Fruit fly (Drosophila melanogaster) whole organism, embryonic: ENCODE measurements around the gene Ykt6.

ENCODE experiments used
- ATbp ChIP-seq: fragments of 200-800 bp; sonication (Bioruptor generic); optimal IDR thresholded peaks from 2 replicates; lab custom pipeline; 2017; ENCODE audit warnings: missing biosample characterization, mild to moderate bottlenecking, missing genetic modification characterization, missing genetic modification reagents
- Atf-2 ChIP-seq: fragments of 200-800 bp; sonication (Bioruptor generic); optimal IDR thresholded peaks from 2 replicates; lab custom pipeline; 2016; ENCODE audit warnings: missing biosample characterization, missing genetic modification characterization
- CG10543 ChIP-seq: fragments of 200-800 bp; sonication (Bioruptor generic); optimal IDR thresholded peaks from 3 replicates; lab custom pipeline; 2017; ENCODE audit warnings: missing biosample characterization, mild to moderate bottlenecking, missing genetic modification characterization, moderate library complexity
- CG10959 ChIP-seq: fragments of 200-800 bp; sonication (Bioruptor generic); IDR thresholded peaks from 2 replicates; pipeline ENCODE4 v1.3.6; 2022; ENCODE audit warnings: missing biosample characterization, missing genetic modification characterization
- CG12236 ChIP-seq: fragments of 200-800 bp; sonication (Bioruptor generic); optimal IDR thresholded peaks from 2 replicates; lab custom pipeline; 2016; ENCODE audit warnings: missing biosample characterization, missing genetic modification characterization
- CG13296 ChIP-seq: fragments of 200-800 bp; sonication (Bioruptor generic); optimal IDR thresholded peaks from 3 replicates; lab custom pipeline; 2018; ENCODE audit warnings: missing biosample characterization, mild to moderate bottlenecking, missing genetic modification characterization
- CG14860 ChIP-seq: fragments of 200-800 bp; sonication (Bioruptor generic); IDR thresholded peaks from 3 replicates; pipeline ENCODE4 v1.3.6; 2022; ENCODE audit warnings: missing biosample characterization, missing genetic modification characterization; ENCODE audit not compliant: partially characterized antibody
- CG15601 ChIP-seq: fragments of 200-800 bp; sonication (Bioruptor generic); optimal IDR thresholded peaks from 3 replicates; lab custom pipeline; 2019; ENCODE audit warnings: missing biosample characterization, mild to moderate bottlenecking, missing genetic modification characterization, moderate library complexity
- CG16815 ChIP-seq: fragments of 200-800 bp; sonication (Bioruptor generic); optimal IDR thresholded peaks from 3 replicates; lab custom pipeline; 2017; ENCODE audit warnings: missing biosample characterization, mild to moderate bottlenecking, missing genetic modification characterization
- CG2120 ChIP-seq: fragments of 200-800 bp; sonication (Bioruptor generic); optimal IDR thresholded peaks from 3 replicates; lab custom pipeline; 2016; ENCODE audit warnings: missing biosample characterization, missing genetic modification characterization
- CG31365 ChIP-seq: fragments of 200-800 bp; sonication (Bioruptor generic); optimal IDR thresholded peaks from 2 replicates; lab custom pipeline; 2018; ENCODE audit warnings: missing biosample characterization, mild to moderate bottlenecking, missing genetic modification characterization
- CG3726 ChIP-seq: fragments of 200-800 bp; sonication (Bioruptor generic); IDR thresholded peaks from 3 replicates; pipeline ENCODE4, ENCODE4 v1.3.6; 2022; ENCODE audit warnings: missing biosample characterization, missing genetic modification characterization
- CG4424 ChIP-seq: fragments of 200-800 bp; sonication (Bioruptor generic); optimal IDR thresholded peaks from 3 replicates; lab custom pipeline; 2016; ENCODE audit warnings: missing biosample characterization, missing genetic modification characterization
- CG4820 ChIP-seq: fragments of 200-800 bp; sonication (Bioruptor generic); optimal IDR thresholded peaks from 3 replicates; lab custom pipeline; 2016; ENCODE audit warnings: missing biosample characterization, missing genetic modification characterization
- CG8290 ChIP-seq, 3 experiments: fragments of 200-800 bp; sonication (Bioruptor generic); optimal IDR thresholded peaks; 2 replicates each; lab custom pipeline; 2016 to 2019; ENCODE audit warnings: missing biosample characterization in 3 of 3, missing genetic modification characterization in 3 of 3, mild to moderate bottlenecking in 2 of 3, moderate library complexity in 1 of 3
- D ChIP-seq, 2 experiments: fragments of 200-800 bp in 1 of 2; fragments of >200 bp in 1 of 2; sonication (Bioruptor generic) in 1 of 2; optimal IDR thresholded peaks; 2 replicates in 1 of 2; 3 replicates in 1 of 2; lab custom pipeline; 2017; ENCODE audit warnings: mild to moderate bottlenecking in 1 of 2, missing biosample characterization in 1 of 2, missing genetic modification characterization in 1 of 2, missing genetic modification reagents in 1 of 2
- Fer1 ChIP-seq: fragments of 200-800 bp; sonication (Bioruptor generic); optimal IDR thresholded peaks from 2 replicates; lab custom pipeline; 2017; ENCODE audit warnings: missing biosample characterization, mild to moderate bottlenecking, missing genetic modification characterization
- HLHmδ ChIP-seq: fragments of 200-800 bp; sonication (Bioruptor generic); optimal IDR thresholded peaks from 2 replicates; lab custom pipeline; 2018; ENCODE audit warnings: missing biosample characterization, mild to moderate bottlenecking, missing genetic modification characterization, moderate library complexity
- Hr78 ChIP-seq, 2 experiments: fragments of 200-800 bp in 1 of 2; fragments of >200 bp in 1 of 2; sonication (Bioruptor generic) in 1 of 2; optimal IDR thresholded peaks; 2 replicates each; lab custom pipeline; 2017 to 2019; ENCODE audit warnings: missing biosample characterization in 2 of 2, missing genetic modification characterization in 2 of 2, mild to moderate bottlenecking in 1 of 2, moderate library complexity in 1 of 2
- Lhr ChIP-seq: fragments of 200-800 bp; sonication (Bioruptor generic); optimal IDR thresholded peaks from 3 replicates; lab custom pipeline; 2017; ENCODE audit warnings: mild to moderate bottlenecking, missing biosample characterization, missing genetic modification reagents, missing genetic modification characterization
- Lim3 ChIP-seq: fragments of 200-800 bp; sonication (Bioruptor generic); IDR thresholded peaks from 2 replicates; pipeline ENCODE4 v1.3.6; 2022; ENCODE audit warnings: missing biosample characterization, missing genetic modification characterization
- Nf-YA ChIP-seq: fragments of 200-800 bp; sonication (Bioruptor generic); IDR thresholded peaks from 2 replicates; pipeline ENCODE4 v1.3.6; 2022; ENCODE audit warnings: missing biosample characterization, missing genetic modification characterization
- Scr ChIP-seq: fragments of 200-800 bp; sonication (Bioruptor generic); IDR thresholded peaks from 2 replicates; pipeline ENCODE4 v1.3.6; 2022; ENCODE audit warnings: missing biosample characterization, missing genetic modification characterization; ENCODE audit not compliant: partially characterized antibody
- Sox100B ChIP-seq: fragments of 200-800 bp; sonication (Bioruptor generic); optimal IDR thresholded peaks from 3 replicates; lab custom pipeline; 2018; ENCODE audit warnings: missing biosample characterization, mild to moderate bottlenecking, missing genetic modification characterization
- Sox102F ChIP-seq: fragments of 200-800 bp; sonication (Bioruptor generic); optimal IDR thresholded peaks from 2 replicates; lab custom pipeline; 2018; ENCODE audit warnings: missing biosample characterization, mild to moderate bottlenecking, missing genetic modification characterization, moderate library complexity
- Sry-δ ChIP-seq: fragments of 200-800 bp; sonication (Bioruptor generic); optimal IDR thresholded peaks from 2 replicates; lab custom pipeline; 2016; ENCODE audit warnings: missing biosample characterization, missing genetic modification characterization
- Vsx1 ChIP-seq: fragments of 200-800 bp; sonication (Bioruptor generic); optimal IDR thresholded peaks from 2 replicates; lab custom pipeline; 2017; ENCODE audit warnings: missing biosample characterization, mild to moderate bottlenecking, missing genetic modification characterization, missing genetic modification reagents
- YL-1 ChIP-seq: fragments of 200-800 bp; sonication (Bioruptor generic); optimal IDR thresholded peaks from 3 replicates; lab custom pipeline; 2017; ENCODE audit warnings: missing biosample characterization, mild to moderate bottlenecking, missing genetic modification characterization
- chif ChIP-seq, 2 experiments: fragments of 200-800 bp; sonication (Bioruptor generic); optimal IDR thresholded peaks; 3 replicates each; lab custom pipeline; 2016; ENCODE audit warnings: missing biosample characterization in 2 of 2, missing genetic modification characterization in 2 of 2
- chm ChIP-seq: fragments of 200-800 bp; sonication (Bioruptor generic); IDR thresholded peaks from 2 replicates; pipeline ENCODE4 v1.3.6; 2022; ENCODE audit warnings: missing biosample characterization, missing genetic modification characterization
- disco-r ChIP-seq: fragments of 200-800 bp; sonication (Bioruptor generic); optimal IDR thresholded peaks from 2 replicates; lab custom pipeline; 2016; ENCODE audit warnings: missing biosample characterization, missing genetic modification characterization
- esg ChIP-seq: fragments of 200-800 bp; sonication (Bioruptor generic); conservative IDR thresholded peaks from 2 replicates; pipeline ENCODE4 v1.3.6; 2022; ENCODE audit warnings: missing biosample characterization, missing genetic modification characterization
- fd102C ChIP-seq: fragments of 200-800 bp; sonication (Bioruptor generic); optimal IDR thresholded peaks from 2 replicates; lab custom pipeline; 2018; ENCODE audit warnings: missing biosample characterization, mild to moderate bottlenecking, missing genetic modification characterization, moderate library complexity
- gfzf ChIP-seq: fragments of 200-800 bp; sonication (Bioruptor generic); optimal IDR thresholded peaks from 2 replicates; lab custom pipeline; 2016; ENCODE audit warnings: missing biosample characterization, mild to moderate bottlenecking, missing genetic modification characterization, moderate library complexity
- gsb-n ChIP-seq: fragments of 200-800 bp; sonication (Bioruptor generic); optimal IDR thresholded peaks from 3 replicates; lab custom pipeline; 2018; ENCODE audit warnings: missing biosample characterization, mild to moderate bottlenecking, missing genetic modification characterization
- inv ChIP-seq: fragments of 200-800 bp; sonication (Bioruptor generic); IDR thresholded peaks from 2 replicates; pipeline ENCODE4 v1.3.6; 2022; ENCODE audit warnings: missing biosample characterization, missing genetic modification characterization; ENCODE audit not compliant: partially characterized antibody
- jing ChIP-seq: fragments of 200-800 bp; sonication (Bioruptor generic); optimal IDR thresholded peaks from 2 replicates; lab custom pipeline; 2018; ENCODE audit warnings: missing biosample characterization, mild to moderate bottlenecking, missing genetic modification characterization
- lmd ChIP-seq: fragments of 200-800 bp; sonication (Bioruptor generic); IDR thresholded peaks from 2 replicates; pipeline ENCODE4 v1.3.6; 2022; ENCODE audit warnings: missing biosample characterization, missing genetic modification characterization
- p53 ChIP-seq: fragments of 200-800 bp; sonication (Bioruptor generic); optimal IDR thresholded peaks from 2 replicates; lab custom pipeline; 2016; ENCODE audit warnings: missing biosample characterization, missing genetic modification characterization
- pnt ChIP-seq: fragments of 200-800 bp; sonication (Bioruptor generic); optimal IDR thresholded peaks from 3 replicates; lab custom pipeline; 2016; ENCODE audit warnings: missing biosample characterization, missing genetic modification characterization
- psq ChIP-seq: fragments of 200-800 bp; sonication (Bioruptor generic); optimal IDR thresholded peaks from 2 replicates; lab custom pipeline; 2017; ENCODE audit warnings: missing biosample characterization, missing genetic modification characterization
- repo ChIP-seq: fragments of 200-800 bp; sonication (Bioruptor generic); optimal IDR thresholded peaks from 2 replicates; lab custom pipeline; 2016; ENCODE audit warnings: missing biosample characterization, missing genetic modification characterization
- run ChIP-seq: fragments of 200-800 bp; sonication (Bioruptor generic); optimal IDR thresholded peaks from 3 replicates; lab custom pipeline; 2018; ENCODE audit warnings: missing biosample characterization, mild to moderate bottlenecking, missing genetic modification characterization
- sens-2 ChIP-seq: fragments of 200-800 bp; sonication (Bioruptor generic); IDR thresholded peaks from 2 replicates; pipeline ENCODE4 v1.3.6; 2022; ENCODE audit warnings: missing biosample characterization, missing genetic modification characterization
- slbo ChIP-seq: fragments of 200-800 bp; sonication (Bioruptor generic); IDR thresholded peaks from 2 replicates; pipeline ENCODE4 v1.3.6; 2022; ENCODE audit warnings: missing biosample characterization, missing genetic modification characterization
- vfl ChIP-seq: fragments of 200-800 bp; sonication (Bioruptor generic); optimal IDR thresholded peaks from 2 replicates; lab custom pipeline; 2016; ENCODE audit warnings: missing biosample characterization, missing genetic modification characterization

The Ykt6 gene

dm6 chrX:7937588-7938481 lies 17.6 kb downstream of the Ykt6 start (continued):
- TF ChIP-seq CG2120 (GFP tag; lab: Kevin White, UChicago) (peak; percentile 55), Scr (GFP tag; lab: Robert Waterston, UW) (no peak), vfl (GFP tag; lab: Kevin White, UChicago) (peak; percentile 44), CG8290 (GFP tag; optimal IDR thresholded peaks at IDR 0.05; lab: Kevin White, UChicago) (peak; percentile 51), CG8290 (tag; optimal IDR thresholded peaks at IDR 0.05; lab: Kevin White, UChicago) (peak in 1 of 2 experiments; percentile 59), p53 (GFP tag; lab: Kevin White, UChicago) (peak; percentile 90), CG13296 (GFP tag; lab: Kevin White, UChicago) (peak; percentile 70), slbo (GFP tag; lab: Robert Waterston, UW) (no peak), Hr78 (GFP tag; optimal IDR thresholded peaks at IDR 0.05; lab: Kevin White, UChicago) (no peak), disco-r (peak; percentile 60), CG3726 (GFP tag; lab: Robert Waterston, UW) (peak; percentile 70; the same call in 1 of the 3 replicates), Sry-δ (GFP tag; lab: Kevin White, UChicago) (peak; percentile 41), esg (GFP tag; lab: Robert Waterston, UW) (peak; percentile 76), Lim3 (GFP tag; lab: Robert Waterston, UW) (peak; percentile 14; the same call in 1 of the 2 replicates), HLHmδ (GFP tag; lab: Kevin White, UChicago) (peak; percentile 3), psq (GFP tag; lab: Kevin White, UChicago) (peak; percentile 35), Vsx1 (peak; percentile 22), CG4820 (GFP tag; lab: Kevin White, UChicago) (peak; percentile 73), inv (GFP tag; lab: Robert Waterston, UW) (no peak), CG14860 (GFP tag; lab: Robert Waterston, UW) (no peak), chm (GFP tag; lab: Robert Waterston, UW) (peak; percentile 54; the same call in 1 of the 2 replicates), ATbp (GFP tag; lab: Kevin White, UChicago) (peak; percentile 88), pnt (GFP tag; lab: Kevin White, UChicago) (peak; percentile 86), YL-1 (GFP tag; lab: Kevin White, UChicago) (peak; percentile 37), fd102C (peak; percentile 24), lmd (GFP tag; lab: Robert Waterston, UW) (peak; percentile 84), D (optimal IDR thresholded peaks at IDR 0.05; lab: Kevin White, UChicago) (no peak), D (GFP tag; optimal IDR thresholded peaks at IDR 0.05; lab: Kevin White, UChicago) (peak; percentile 93), CG12236 (peak; percentile 64), Sox102F (GFP tag; lab: Kevin White, UChicago) (peak; percentile 87), CG10959 (0 out of 2 replicates have a peak, but pooled peaks have one; percentile 32), CG15601 (tag; lab: Kevin White, UChicago) (peak; percentile 57), CG31365 (tag; lab: Kevin White, UChicago) (peak; percentile 2), chif (GFP tag; optimal IDR thresholded peaks at IDR 0.05; lab: Kevin White, UChicago) (peak; percentile 86 to 92), jing (peak; percentile 73), Fer1 (peak; percentile 64), Nf-YA (GFP tag; lab: Robert Waterston, UW) (peak; percentile 20; the same call in 1 of the 2 replicates), gsb-n (tag; lab: Kevin White, UChicago) (peak; percentile 79), Lhr (GFP tag; lab: Kevin White, UChicago) (peak; percentile 73), run (tag; lab: Kevin White, UChicago) (peak; percentile 66), gfzf (GFP tag; lab: Kevin White, UChicago) (no peak), CG4424 (GFP tag; lab: Kevin White, UChicago) (peak; percentile 87), Atf-2 (peak; percentile 85), CG10543 (peak; percentile 70), Sox100B (GFP tag; lab: Kevin White, UChicago) (peak; percentile 93), repo (GFP tag; lab: Kevin White, UChicago) (peak; percentile 53), sens-2 (GFP tag; lab: Robert Waterston, UW) (peak; percentile 56), CG16815 (peak; percentile 87)
